Worm (Caenorhabditis elegans) whole organism, L2 larva: ENCODE results near the gene W09G12.10.

Experiments used
- alr-1 ChIP-seq: fragments of 150-350 bp; optimal IDR thresholded peaks from 2 replicates; lab custom pipeline; 2014; ENCODE audit warnings: missing biosample characterization, missing genetic modification characterization
- aly-2 ChIP-seq: fragments of 150-350 bp; optimal IDR thresholded peaks from 2 replicates; lab custom pipeline; 2014; ENCODE audit warnings: missing biosample characterization, missing genetic modification characterization
- egl-27 ChIP-seq: sonication (generic microtip); optimal IDR thresholded peaks from 3 replicates; lab custom pipeline; 2017; ENCODE audit warnings: missing biosample characterization, missing genetic modification reagents, missing genetic modification characterization
- nhr-12 ChIP-seq: fragments of 150-350 bp; optimal IDR thresholded peaks from 2 replicates; lab custom pipeline; 2014; ENCODE audit warnings: missing biosample characterization, missing genetic modification characterization
- skn-1 ChIP-seq: sonication (generic microtip); optimal IDR thresholded peaks from 2 replicates; lab custom pipeline; 2017; ENCODE audit warnings: missing biosample characterization, missing genetic modification characterization
- snpc-4 ChIP-seq: fragments of 150-350 bp; optimal IDR thresholded peaks from 2 replicates; lab custom pipeline; 2014; ENCODE audit warnings: missing biosample characterization, missing genetic modification characterization
- unc-39 ChIP-seq: fragments of 150-350 bp; optimal IDR thresholded peaks from 2 replicates; lab custom pipeline; 2014; ENCODE audit warnings: missing biosample characterization, missing genetic modification characterization
- unc-62 ChIP-seq: fragments of 150-350 bp; optimal IDR thresholded peaks from 2 replicates; lab custom pipeline; 2014; ENCODE audit warnings: missing biosample characterization, missing genetic modification reagents, missing genetic modification characterization

DNA sequence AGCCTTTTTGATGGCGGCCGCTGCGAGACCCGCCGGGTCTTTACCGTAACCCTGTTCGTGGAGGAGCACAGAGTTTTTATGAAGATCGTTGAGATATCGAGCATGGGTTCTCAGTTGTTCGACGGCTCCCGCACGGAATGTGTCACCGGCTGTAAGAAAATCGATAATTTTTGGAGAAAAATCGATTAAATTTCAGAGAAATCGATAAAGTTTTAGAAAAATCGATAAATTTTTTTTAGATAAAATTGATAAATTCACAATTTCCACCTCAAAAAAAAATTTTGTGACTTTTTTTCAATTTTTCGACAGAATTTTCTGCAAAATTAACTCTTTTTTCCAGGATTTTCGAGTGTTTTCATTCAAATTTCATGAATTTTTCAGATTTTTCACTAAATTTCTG lies 13.7 kb upstream of the W09G12.10 start:
- no peak for TF ChIP-seq unc-62 (GFP tag; lab: Kevin White, UChicago)
- no peak for TF ChIP-seq skn-1 (tag; lab: Kevin White, UChicago)
- TF ChIP-seq egl-27 (tag; lab: Kevin White, UChicago) = no peak
- no peak for TF ChIP-seq alr-1 (tag; lab: Kevin White, UChicago)
- no peak for TF ChIP-seq unc-39 (tag; lab: Kevin White, UChicago)
- TF ChIP-seq aly-2 (tag; lab: Kevin White, UChicago) = no peak
- no peak for TF ChIP-seq nhr-12 (tag; lab: Kevin White, UChicago)
- TF ChIP-seq snpc-4 (tag; lab: Kevin White, UChicago) = no peak
